Worm (Caenorhabditis elegans) whole organism, L3 larva: Measurements from ENCODE around the gene F09E5.16.

ENCODE experiments used
- lin-39 ChIP-seq: fragments of 150-350 bp; optimal IDR thresholded peaks from 2 replicates; lab custom pipeline; 2018; ENCODE audit warnings: missing biosample characterization, missing genetic modification reagents, missing genetic modification characterization
- nhr-25 ChIP-seq: sonication (generic microtip); optimal IDR thresholded peaks from 2 replicates; lab custom pipeline; 2017; ENCODE audit warnings: missing biosample characterization, missing genetic modification characterization
- pqm-1 ChIP-seq: fragments of 150-350 bp; optimal IDR thresholded peaks from 2 replicates; lab custom pipeline; 2017; ENCODE audit warnings: missing biosample characterization, missing genetic modification characterization, inconsistent platforms
- snpc-4 ChIP-seq: fragments of 150-350 bp; optimal IDR thresholded peaks from 2 replicates; lab custom pipeline; 2014; ENCODE audit warnings: missing biosample characterization, missing genetic modification characterization

- TF ChIP-seq snpc-4 (tag; lab: Kevin White, UChicago) (no peak), lin-39 (no peak), pqm-1 (tag; lab: Kevin White, UChicago) (no peak), nhr-25 (tag; lab: Kevin White, UChicago) (no peak)
These were observed 40.9 kb downstream of the F09E5.16 start for ce11 chrII:5324653-5325052.
